Worm (Caenorhabditis elegans) whole organism, early embryonic: Measurements from ENCODE around the gene pyk-2.

Experiments
- B0310.2 ChIP-seq: sonication (generic microtip); optimal IDR thresholded peaks from 2 replicates; lab custom pipeline; 2016; ENCODE audit warnings: mild to moderate bottlenecking, missing genetic modification characterization, missing compliant biosample characterization
- F13C5.2 ChIP-seq: sonication (generic microtip); optimal IDR thresholded peaks from 2 replicates; lab custom pipeline; 2017; ENCODE audit warnings: mild to moderate bottlenecking, missing genetic modification characterization, inconsistent platforms, missing compliant biosample characterization
- aly-1 ChIP-seq: sonication (generic microtip); optimal IDR thresholded peaks from 2 replicates; lab custom pipeline; 2016; ENCODE audit warnings: missing genetic modification characterization, missing compliant biosample characterization
- ama-1 ChIP-seq: fragments of 150-350 bp; optimal IDR thresholded peaks from 2 replicates; lab custom pipeline; 2014
- ceh-36 ChIP-seq: sonication (generic microtip); optimal IDR thresholded peaks from 2 replicates; lab custom pipeline; 2016; ENCODE audit warnings: missing genetic modification characterization, inconsistent platforms, missing compliant biosample characterization
- ets-7 ChIP-seq: sonication (generic microtip); optimal IDR thresholded peaks from 2 replicates; lab custom pipeline; 2016; ENCODE audit warnings: missing genotype, missing genetic modification characterization, missing compliant biosample characterization
- flt-1 ChIP-seq: fragments of 200-800 bp; sonication (Bioruptor generic); IDR thresholded peaks from 2 replicates; pipeline ENCODE4 v1.3.6; 2022; ENCODE audit warnings: missing genetic modification characterization, missing compliant biosample characterization
- hmbx-1 ChIP-seq: sonication (generic microtip); optimal IDR thresholded peaks from 2 replicates; lab custom pipeline; 2016; ENCODE audit warnings: mild to moderate bottlenecking, missing genetic modification characterization, missing compliant biosample characterization
- hmg-4 ChIP-seq: fragments of 200-800 bp; sonication (Bioruptor generic); optimal IDR thresholded peaks from 2 replicates; lab custom pipeline; 2018; ENCODE audit warnings: mild to moderate bottlenecking, missing genetic modification characterization, missing compliant biosample characterization
- pes-1 ChIP-seq: fragments of 200-800 bp; sonication (Bioruptor generic); IDR thresholded peaks from 2 replicates; pipeline ENCODE4 v1.3.6; 2022; ENCODE audit warnings: missing genetic modification reagents, missing genetic modification characterization, missing compliant biosample characterization
- sea-1 ChIP-seq: fragments of 200-800 bp; sonication (Bioruptor generic); conservative IDR thresholded peaks from 2 replicates; pipeline ENCODE4 v1.3.6; 2022; ENCODE audit warnings: missing genetic modification characterization, missing compliant biosample characterization
- tra-4 ChIP-seq: sonication (generic microtip); optimal IDR thresholded peaks from 2 replicates; lab custom pipeline; 2017; ENCODE audit warnings: missing genetic modification characterization, missing compliant biosample characterization

ce11 chrIV:10957583-10958229 is 48.0 kb downstream of the pyk-2 start, which contains the start of gene Y69E1A.5:
- no peak for TF ChIP-seq ama-1
- TF ChIP-seq ceh-36 (tag; lab: Kevin White, UChicago) = no peak
- no peak for TF ChIP-seq hmg-4 (GFP tag; lab: Kevin White, UChicago)
- no peak for TF ChIP-seq sea-1
- TF ChIP-seq aly-1 = no peak
- no peak for TF ChIP-seq hmbx-1 (tag; lab: Kevin White, UChicago)
- no peak for TF ChIP-seq pes-1 (GFP tag; lab: Robert Waterston, UW)
- TF ChIP-seq flt-1 (GFP tag; lab: Robert Waterston, UW) = no peak
- TF ChIP-seq B0310.2 (tag; lab: Kevin White, UChicago) = no peak
- TF ChIP-seq tra-4 (tag; lab: Kevin White, UChicago) = no peak
- no peak for TF ChIP-seq ets-7 (tag; lab: Kevin White, UChicago)
- TF ChIP-seq F13C5.2 (tag; lab: Kevin White, UChicago) = no peak
